Worm (Caenorhabditis elegans) whole organism, L3 larva: ENCODE data around the gene irld-24.
A peak's percentile ranks its signal among the peaks of the same experiment; 100 is the strongest.

Experiments
- R02D3.7 ChIP-seq: fragments of 150-350 bp; optimal IDR thresholded peaks from 2 replicates; lab custom pipeline; 2014; ENCODE audit warnings: missing biosample characterization, missing genetic modification characterization
- ZK546.5 ChIP-seq: sonication (generic microtip); optimal IDR thresholded peaks from 2 replicates; lab custom pipeline; 2017; ENCODE audit warnings: missing biosample characterization, missing genetic modification characterization
- aly-2 ChIP-seq: fragments of 150-350 bp; optimal IDR thresholded peaks from 2 replicates; lab custom pipeline; 2014; ENCODE audit warnings: missing biosample characterization, missing genetic modification characterization
- ama-1 ChIP-seq: fragments of 150-350 bp; optimal IDR thresholded peaks from 2 replicates; lab custom pipeline; 2018
- ceh-16 ChIP-seq: sonication (generic microtip); optimal IDR thresholded peaks from 2 replicates; lab custom pipeline; 2017; ENCODE audit warnings: missing biosample characterization, missing genetic modification characterization
- ceh-28 ChIP-seq: fragments of 150-350 bp; optimal IDR thresholded peaks from 2 replicates; lab custom pipeline; 2014; ENCODE audit warnings: missing biosample characterization, missing genetic modification reagents, missing genetic modification characterization
- ceh-82 ChIP-seq: fragments of 150-350 bp; optimal IDR thresholded peaks from 2 replicates; lab custom pipeline; 2014; ENCODE audit warnings: missing biosample characterization, missing genetic modification characterization
- ceh-9 ChIP-seq: sonication (generic microtip); optimal IDR thresholded peaks from 2 replicates; lab custom pipeline; 2018; ENCODE audit warnings: missing biosample characterization, missing genetic modification characterization
- daf-12 ChIP-seq: fragments of 150-350 bp; optimal IDR thresholded peaks from 2 replicates; lab custom pipeline; 2014; ENCODE audit warnings: missing biosample characterization, missing genetic modification reagents, missing genetic modification characterization
- egl-5 ChIP-seq: fragments of 150-350 bp; optimal IDR thresholded peaks from 2 replicates; lab custom pipeline; 2017; ENCODE audit warnings: missing biosample characterization, missing genetic modification reagents, missing genetic modification characterization, inconsistent platforms
- elt-1 ChIP-seq: fragments of 150-350 bp; optimal IDR thresholded peaks from 2 replicates; lab custom pipeline; 2014; ENCODE audit warnings: missing biosample characterization, missing genetic modification characterization
- elt-2 ChIP-seq: sonication (generic microtip); optimal IDR thresholded peaks from 2 replicates; lab custom pipeline; 2016; ENCODE audit warnings: missing genetic modification reagents, mild to moderate bottlenecking, missing genetic modification characterization, missing compliant biosample characterization
- elt-3 ChIP-seq, 3 experiments: fragments of 150-350 bp in 1 of 3; sonication (generic microtip) in 2 of 3; optimal IDR thresholded peaks; 2 replicates in 2 of 3; 4 replicates in 1 of 3; lab custom pipeline; 2014 to 2017; ENCODE audit warnings: missing biosample characterization in 3 of 3, missing genetic modification characterization in 3 of 3
- eor-1 ChIP-seq, 2 experiments: fragments of 150-350 bp; optimal IDR thresholded peaks; 2 replicates each; lab custom pipeline; 2014 to 2018; ENCODE audit warnings: missing biosample characterization in 2 of 2, missing genetic modification characterization in 2 of 2
- fkh-10 ChIP-seq: sonication (generic microtip); optimal IDR thresholded peaks from 2 replicates; lab custom pipeline; 2017; ENCODE audit warnings: missing biosample characterization, missing genetic modification reagents, missing genetic modification characterization
- fkh-2 ChIP-seq: fragments of 150-350 bp; optimal IDR thresholded peaks from 2 replicates; lab custom pipeline; 2014; ENCODE audit warnings: missing biosample characterization, missing genetic modification reagents, missing genetic modification characterization
- fos-1 ChIP-seq: fragments of 150-350 bp; optimal IDR thresholded peaks from 2 replicates; lab custom pipeline; 2014; ENCODE audit warnings: missing biosample characterization, missing genetic modification characterization
- hmg-11 ChIP-seq: sonication (generic microtip); optimal IDR thresholded peaks from 2 replicates; lab custom pipeline; 2016; ENCODE audit warnings: missing genetic modification characterization, missing compliant biosample characterization
- jun-1 ChIP-seq: fragments of 150-350 bp; optimal IDR thresholded peaks from 2 replicates; lab custom pipeline; 2014; ENCODE audit warnings: missing biosample characterization, missing genetic modification reagents, missing genetic modification characterization
- lin-15B ChIP-seq: fragments of 150-350 bp; optimal IDR thresholded peaks from 2 replicates; lab custom pipeline; 2014; ENCODE audit warnings: missing biosample characterization, missing genetic modification characterization
- lin-39 ChIP-seq: fragments of 150-350 bp; optimal IDR thresholded peaks from 2 replicates; lab custom pipeline; 2018; ENCODE audit warnings: missing biosample characterization, missing genetic modification reagents, missing genetic modification characterization
- lsy-12 ChIP-seq: sonication (generic microtip); optimal IDR thresholded peaks from 2 replicates; lab custom pipeline; 2016; ENCODE audit warnings: mild to moderate bottlenecking, missing genetic modification characterization, missing compliant biosample characterization
- mml-1 ChIP-seq: fragments of 150-350 bp; sonication (generic microtip); optimal IDR thresholded peaks from 3 replicates; lab custom pipeline; 2014; ENCODE audit warnings: missing biosample characterization, missing genetic modification characterization
- nfya-1 ChIP-seq: sonication (generic microtip); optimal IDR thresholded peaks from 2 replicates; lab custom pipeline; 2017; ENCODE audit warnings: missing genetic modification characterization, mild to moderate bottlenecking, missing compliant biosample characterization, antibody characterized with exemption, moderate library complexity; ENCODE audit not compliant: insufficient read depth
- nhr-11 ChIP-seq: fragments of 150-350 bp; optimal IDR thresholded peaks from 2 replicates; lab custom pipeline; 2014; ENCODE audit warnings: missing biosample characterization, missing genetic modification characterization
- nhr-12 ChIP-seq: fragments of 150-350 bp; optimal IDR thresholded peaks from 2 replicates; lab custom pipeline; 2014; ENCODE audit warnings: missing biosample characterization, missing genetic modification characterization
- nhr-23 ChIP-seq: fragments of 150-350 bp; optimal IDR thresholded peaks from 2 replicates; lab custom pipeline; 2014; ENCODE audit warnings: missing biosample characterization, missing genetic modification reagents, missing genetic modification characterization
- nhr-237 ChIP-seq: fragments of 150-350 bp; optimal IDR thresholded peaks from 2 replicates; lab custom pipeline; 2014; ENCODE audit warnings: missing biosample characterization, missing genetic modification characterization
- nhr-25 ChIP-seq: sonication (generic microtip); optimal IDR thresholded peaks from 2 replicates; lab custom pipeline; 2017; ENCODE audit warnings: missing biosample characterization, missing genetic modification characterization
- nhr-28 ChIP-seq: fragments of 150-350 bp; optimal IDR thresholded peaks from 2 replicates; lab custom pipeline; 2014; ENCODE audit warnings: missing biosample characterization, missing genetic modification characterization
- nhr-43 ChIP-seq: sonication (generic microtip); optimal IDR thresholded peaks from 2 replicates; lab custom pipeline; 2016; ENCODE audit warnings: mild to moderate bottlenecking, missing genetic modification characterization, missing compliant biosample characterization; ENCODE audit not compliant: poor library complexity, severe bottlenecking
- nhr-67 ChIP-seq: fragments of 150-350 bp; optimal IDR thresholded peaks from 2 replicates; lab custom pipeline; 2014; ENCODE audit warnings: missing biosample characterization, missing genetic modification characterization
- nhr-76 ChIP-seq: fragments of 150-350 bp; sonication (generic microtip); optimal IDR thresholded peaks from 5 replicates; lab custom pipeline; 2014; ENCODE audit warnings: missing biosample characterization, missing genetic modification characterization
- nhr-77 ChIP-seq: fragments of 150-350 bp; optimal IDR thresholded peaks from 2 replicates; lab custom pipeline; 2014; ENCODE audit warnings: missing biosample characterization, missing genetic modification characterization
- pha-4 ChIP-seq: fragments of 150-350 bp; optimal IDR thresholded peaks from 2 replicates; lab custom pipeline; 2014; ENCODE audit warnings: missing biosample characterization, missing genetic modification reagents, missing genetic modification characterization
- pqm-1 ChIP-seq: fragments of 150-350 bp; optimal IDR thresholded peaks from 2 replicates; lab custom pipeline; 2017; ENCODE audit warnings: missing biosample characterization, missing genetic modification characterization, inconsistent platforms
- sea-2 ChIP-seq: fragments of 150-350 bp; sonication (generic microtip); optimal IDR thresholded peaks from 4 replicates; lab custom pipeline; 2014; ENCODE audit warnings: missing biosample characterization, missing genetic modification reagents, missing genetic modification characterization
- skn-1 ChIP-seq: fragments of 150-350 bp; optimal IDR thresholded peaks from 2 replicates; lab custom pipeline; 2014; ENCODE audit warnings: missing biosample characterization, missing genetic modification characterization
- snpc-4 ChIP-seq: fragments of 150-350 bp; optimal IDR thresholded peaks from 2 replicates; lab custom pipeline; 2014; ENCODE audit warnings: missing biosample characterization, missing genetic modification characterization
- tbx-2 ChIP-seq: sonication (generic microtip); optimal IDR thresholded peaks from 2 replicates; lab custom pipeline; 2016; ENCODE audit warnings: mild to moderate bottlenecking, missing genetic modification characterization, missing compliant biosample characterization
- unc-39 ChIP-seq: sonication (generic microtip); optimal IDR thresholded peaks from 4 replicates; lab custom pipeline; 2017; ENCODE audit warnings: missing biosample characterization, missing genetic modification characterization
- unc-62 ChIP-seq: fragments of 150-350 bp; sonication (generic microtip); optimal IDR thresholded peaks from 4 replicates; lab custom pipeline; 2014; ENCODE audit warnings: missing biosample characterization, missing genetic modification reagents, missing genetic modification characterization
- zag-1 ChIP-seq: fragments of 150-350 bp; optimal IDR thresholded peaks from 2 replicates; lab custom pipeline; 2014; ENCODE audit warnings: missing biosample characterization, missing genetic modification characterization
- ztf-11 ChIP-seq: fragments of 150-350 bp; optimal IDR thresholded peaks from 2 replicates; lab custom pipeline; 2014; ENCODE audit warnings: missing biosample characterization, missing genetic modification characterization
- ztf-4 ChIP-seq: fragments of 150-350 bp; optimal IDR thresholded peaks from 2 replicates; lab custom pipeline; 2014; ENCODE audit warnings: missing biosample characterization, missing genetic modification characterization

irld-24 gene

DNA sequence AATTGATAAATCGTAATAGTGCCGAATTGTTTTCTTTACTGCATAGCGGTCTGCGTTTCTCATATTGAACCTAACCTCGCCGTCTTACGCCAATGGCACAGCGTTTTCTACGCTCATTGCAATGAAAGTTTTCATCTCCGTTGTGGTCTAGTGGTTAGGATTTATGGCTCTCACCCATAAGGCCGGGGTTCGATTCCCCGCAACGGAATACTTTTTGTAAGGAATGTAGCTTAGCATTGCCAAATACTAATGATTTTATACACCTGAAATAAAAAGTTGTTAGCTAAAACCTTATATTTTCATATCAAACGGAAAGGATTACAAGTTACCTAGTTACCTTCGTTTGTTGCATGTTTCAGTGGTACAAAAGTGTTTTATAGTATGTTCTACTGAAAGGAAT is 29.4 kb downstream of the irld-24 start:
- TF ChIP-seq ceh-9 (tag; lab: Kevin White, UChicago) (no peak), nhr-76 (tag; lab: Kevin White, UChicago) (peak; percentile 16), ztf-11 (tag; lab: Kevin White, UChicago) (no peak), mml-1 (tag; lab: Kevin White, UChicago) (no peak), nhr-12 (tag; lab: Kevin White, UChicago) (no peak), nhr-23 (tag; lab: Kevin White, UChicago) (no peak), jun-1 (tag; lab: Kevin White, UChicago) (peak; percentile 47), nhr-11 (tag; lab: Kevin White, UChicago) (peak; percentile 30), R02D3.7 (peak; percentile 24), unc-39 (tag; lab: Kevin White, UChicago) (no peak), eor-1 (tag; optimal IDR thresholded peaks at IDR 0.05; lab: Kevin White, UChicago) (no peak), ceh-82 (tag; lab: Kevin White, UChicago) (no peak), elt-3 (tag; optimal IDR thresholded peaks at IDR 0.05; lab: Kevin White, UChicago) (no peak), zag-1 (tag; lab: Kevin White, UChicago) (no peak), nhr-67 (tag; lab: Kevin White, UChicago) (no peak), nhr-28 (tag; lab: Kevin White, UChicago) (no peak), skn-1 (tag; lab: Kevin White, UChicago) (peak; percentile 56), ztf-4 (tag; lab: Kevin White, UChicago) (no peak), elt-2 (tag; lab: Kevin White, UChicago) (peak; percentile 53), fkh-2 (tag; lab: Kevin White, UChicago) (no peak), ZK546.5 (no peak), nhr-77 (tag; lab: Kevin White, UChicago) (no peak), sea-2 (GFP tag; lab: Kevin White, UChicago) (peak; percentile 76), tbx-2 (tag; lab: Kevin White, UChicago) (peak; percentile 74), lin-15B (peak; percentile 14), nfya-1 (tag; lab: Kevin White, UChicago) (peak; percentile 63), hmg-11 (tag; lab: Kevin White, UChicago) (peak; percentile 94), aly-2 (no peak), lsy-12 (peak; percentile 61), fos-1 (tag; lab: Kevin White, UChicago) (no peak), daf-12 (tag; lab: Kevin White, UChicago) (no peak), ama-1 (no peak), nhr-237 (tag; lab: Kevin White, UChicago) (no peak), nhr-25 (tag; lab: Kevin White, UChicago) (peak; percentile 36), pha-4 (tag; lab: Kevin White, UChicago) (peak; percentile 75), ceh-28 (tag; lab: Kevin White, UChicago) (no peak), pqm-1 (peak; percentile 1), nhr-43 (tag; lab: Kevin White, UChicago) (peak; percentile 71), egl-5 (tag; lab: Kevin White, UChicago) (peak; percentile 49), fkh-10 (peak; percentile 53), lin-39 (tag; lab: Kevin White, UChicago) (peak; percentile 36), elt-1 (tag; lab: Kevin White, UChicago) (no peak), snpc-4 (peak; percentile 1)

DNA sequence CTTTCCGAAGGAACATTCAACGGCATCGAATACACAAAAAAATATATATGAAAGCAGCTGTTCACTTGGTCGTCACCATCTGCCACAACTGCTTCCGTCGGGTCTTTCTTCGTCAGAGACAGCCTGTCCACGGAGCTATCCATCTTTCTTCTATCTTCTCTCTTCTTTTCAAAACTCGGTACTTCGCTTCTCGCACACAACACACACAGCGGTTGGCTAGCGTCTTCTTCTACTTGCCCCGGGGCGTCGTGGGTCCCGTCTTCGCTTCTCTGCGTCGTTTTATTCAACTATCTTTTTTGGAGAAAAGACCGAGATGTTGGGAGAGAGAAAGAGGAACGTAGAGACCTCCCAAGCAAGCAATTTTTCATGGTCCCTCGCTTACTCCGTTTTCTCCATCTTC is 30.3 kb downstream of the irld-24 start:
- TF ChIP-seq ZK546.5 (no peak), pha-4 (tag; lab: Kevin White, UChicago) (no peak), zag-1 (tag; lab: Kevin White, UChicago) (no peak), snpc-4 (peak; percentile 22), sea-2 (GFP tag; lab: Kevin White, UChicago) (no peak), lin-39 (tag; lab: Kevin White, UChicago) (peak; percentile 48), egl-5 (tag; lab: Kevin White, UChicago) (peak; percentile 19), hmg-11 (tag; lab: Kevin White, UChicago) (peak; percentile 86), unc-62 (peak; percentile 68), tbx-2 (tag; lab: Kevin White, UChicago) (peak; percentile 55), ama-1 (no peak), eor-1 (tag; optimal IDR thresholded peaks at IDR 0.05; lab: Kevin White, UChicago) (no peak), nhr-76 (tag; lab: Kevin White, UChicago) (no peak), lsy-12 (no peak), unc-39 (tag; lab: Kevin White, UChicago) (no peak), nfya-1 (tag; lab: Kevin White, UChicago) (peak; percentile 88), fkh-10 (peak; percentile 65), elt-1 (tag; lab: Kevin White, UChicago) (peak; percentile 39), ceh-16 (tag; lab: Kevin White, UChicago) (no peak), lin-15B (peak; percentile 7), skn-1 (tag; lab: Kevin White, UChicago) (no peak)
